Fruit fly (Drosophila melanogaster) whole organism, adult: ENCODE data around the gene CG13896.

Experiments
- CG11617 ChIP-seq: fragments of 200-800 bp; sonication (Bioruptor generic); optimal IDR thresholded peaks from 2 replicates; lab custom pipeline; 2017; ENCODE audit warnings: mild to moderate bottlenecking, missing biosample characterization, missing genetic modification reagents, missing genetic modification characterization
- CG12768 ChIP-seq: fragments of 200-800 bp; sonication (Bioruptor generic); optimal IDR thresholded peaks from 2 replicates; lab custom pipeline; 2017; ENCODE audit warnings: missing biosample characterization, missing genetic modification characterization, mild to moderate bottlenecking, moderate library complexity, missing genetic modification reagents
- CG1620 ChIP-seq: fragments of 200-800 bp; sonication (Bioruptor generic); optimal IDR thresholded peaks from 2 replicates; lab custom pipeline; 2016; ENCODE audit warnings: missing biosample characterization, missing genetic modification characterization
- CG33017 ChIP-seq: fragments of 200-800 bp; sonication (Bioruptor generic); optimal IDR thresholded peaks from 2 replicates; lab custom pipeline; 2018; ENCODE audit warnings: missing biosample characterization, mild to moderate bottlenecking, missing genetic modification characterization, moderate library complexity
- CG5204 ChIP-seq: fragments of 200-800 bp; sonication (Bioruptor generic); optimal IDR thresholded peaks from 2 replicates; lab custom pipeline; 2016; ENCODE audit warnings: missing biosample characterization, missing genetic modification characterization
- CG7045 ChIP-seq: fragments of 200-800 bp; sonication (Bioruptor generic); optimal IDR thresholded peaks from 2 replicates; lab custom pipeline; 2017; ENCODE audit warnings: missing biosample characterization, mild to moderate bottlenecking, missing genetic modification characterization
- CG7101 ChIP-seq: fragments of 200-800 bp; sonication (Bioruptor generic); optimal IDR thresholded peaks from 2 replicates; lab custom pipeline; 2018; ENCODE audit warnings: missing biosample characterization, mild to moderate bottlenecking, missing genetic modification characterization, moderate library complexity
- Clk ChIP-seq: fragments of 200-800 bp; sonication (Bioruptor generic); optimal IDR thresholded peaks from 2 replicates; lab custom pipeline; 2017; ENCODE audit warnings: missing biosample characterization, missing genetic modification characterization
- Crg-1 ChIP-seq: fragments of 200-800 bp; sonication (Bioruptor generic); optimal IDR thresholded peaks from 2 replicates; lab custom pipeline; 2016; ENCODE audit warnings: missing biosample characterization, missing genetic modification characterization
- Hr96 ChIP-seq: fragments of 200-800 bp; sonication (Bioruptor generic); optimal IDR thresholded peaks from 2 replicates; lab custom pipeline; 2016; ENCODE audit warnings: missing biosample characterization, missing genetic modification characterization
- Mnt ChIP-seq: fragments of 200-800 bp; sonication (Bioruptor generic); optimal IDR thresholded peaks from 2 replicates; lab custom pipeline; 2016; ENCODE audit warnings: missing biosample characterization, mild to moderate bottlenecking, missing genetic modification characterization
- bab1 ChIP-seq: fragments of 200-800 bp; sonication (Bioruptor generic); optimal IDR thresholded peaks from 3 replicates; lab custom pipeline; 2019; ENCODE audit warnings: missing biosample characterization, mild to moderate bottlenecking, missing genetic modification characterization, moderate library complexity
- cic ChIP-seq: fragments of 200-800 bp; sonication (Bioruptor generic); optimal IDR thresholded peaks from 2 replicates; lab custom pipeline; 2017; ENCODE audit warnings: missing biosample characterization, mild to moderate bottlenecking, missing genetic modification characterization, moderate library complexity
- cnc ChIP-seq, 2 experiments: fragments of >200 bp; optimal IDR thresholded peaks; 2 replicates each; lab custom pipeline; 2017
- kay ChIP-seq: fragments of 200-800 bp; sonication (Bioruptor generic); peaks from one replicate; lab custom pipeline; 2016; ENCODE audit warnings: missing biosample characterization, missing genetic modification characterization, borderline replicate concordance
- ovo ChIP-seq: fragments of 200-800 bp; sonication (Bioruptor generic); optimal IDR thresholded peaks from 2 replicates; lab custom pipeline; 2016; ENCODE audit warnings: missing biosample characterization, missing genetic modification characterization
- pad ChIP-seq: fragments of 200-800 bp; sonication (Bioruptor generic); optimal IDR thresholded peaks from 3 replicates; lab custom pipeline; 2017; ENCODE audit warnings: missing biosample characterization, missing genetic modification characterization, mild to moderate bottlenecking, moderate library complexity, missing genetic modification reagents
- tj ChIP-seq: fragments of 200-800 bp; sonication (Bioruptor generic); optimal IDR thresholded peaks from 3 replicates; lab custom pipeline; 2017; ENCODE audit warnings: missing biosample characterization, mild to moderate bottlenecking, missing genetic modification characterization, moderate library complexity
- toe ChIP-seq: fragments of 200-800 bp; sonication (Bioruptor generic); optimal IDR thresholded peaks from 2 replicates; lab custom pipeline; 2016; ENCODE audit warnings: missing biosample characterization, missing genetic modification characterization

The CG13896 gene

dm6 chr3L:735948-736347 lies 24.3 kb upstream of the CG13896 start:
- TF ChIP-seq toe = no peak
- no peak for TF ChIP-seq ovo (GFP tag; lab: Kevin White, UChicago)
- no peak for TF ChIP-seq kay
- no peak for TF ChIP-seq CG5204 (GFP tag; lab: Kevin White, UChicago)
- TF ChIP-seq CG7045 (GFP tag; lab: Kevin White, UChicago) = no peak
- TF ChIP-seq Mnt (GFP tag; lab: Kevin White, UChicago) = no peak
- TF ChIP-seq CG11617 (GFP tag; lab: Kevin White, UChicago) = no peak

dm6 chr3L:735315-735714 lies 23.7 kb upstream of the CG13896 start:
- TF ChIP-seq ovo (GFP tag; lab: Kevin White, UChicago) (no peak), CG7045 (GFP tag; lab: Kevin White, UChicago) (no peak), toe (no peak), CG11617 (GFP tag; lab: Kevin White, UChicago) (no peak), CG5204 (GFP tag; lab: Kevin White, UChicago) (no peak)

dm6 chr3L:733845-734697 lies 22.4 kb upstream of the CG13896 start:
- TF ChIP-seq ovo (GFP tag; lab: Kevin White, UChicago) (no peak), Clk (no peak), pad (no peak), CG7101 (no peak), CG1620 (GFP tag; lab: Kevin White, UChicago) (no peak), Hr96 (GFP tag; lab: Kevin White, UChicago) (no peak), cic (GFP tag; lab: Kevin White, UChicago) (no peak), CG7045 (GFP tag; lab: Kevin White, UChicago) (no peak)

DNA sequence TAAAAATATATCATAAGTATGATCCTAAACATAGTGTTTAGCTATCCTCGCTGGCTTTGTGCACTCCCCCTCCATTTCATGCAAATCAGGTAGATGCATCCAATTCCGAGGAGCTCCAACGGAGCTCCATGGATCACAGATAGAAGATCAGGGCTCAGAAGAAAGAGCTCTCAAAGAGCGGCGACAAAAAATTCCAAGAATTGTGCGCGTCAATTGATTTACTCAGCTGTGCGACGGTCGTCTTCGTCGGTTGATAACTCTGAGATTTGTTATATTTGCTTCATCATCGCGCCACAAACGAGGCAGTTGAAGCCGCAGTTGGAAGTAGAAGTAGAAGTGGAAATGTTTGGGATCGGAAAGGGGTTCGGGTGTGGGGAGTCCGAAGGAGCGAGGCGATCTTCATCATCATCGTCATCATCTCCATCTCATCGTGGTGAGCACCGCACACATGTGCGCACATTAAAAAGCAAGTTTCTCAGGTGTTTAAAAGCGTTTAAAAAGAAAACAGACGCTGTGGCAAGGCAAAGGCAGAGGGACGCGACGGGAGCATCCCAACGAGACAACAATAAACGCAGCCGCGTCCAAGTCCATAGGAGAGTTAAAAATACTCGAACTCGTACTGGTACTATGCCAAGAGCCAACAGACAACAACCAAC lies 21.7 kb upstream of the CG13896 start:
- TF ChIP-seq pad = no peak
- TF ChIP-seq tj (GFP tag; lab: Kevin White, UChicago) = no peak
- no peak for TF ChIP-seq Mnt (GFP tag; lab: Kevin White, UChicago)
- TF ChIP-seq toe = no peak

- TF ChIP-seq toe = no peak
- peak; percentile 68 for TF ChIP-seq tj (GFP tag; lab: Kevin White, UChicago)
These were observed 20.8 kb upstream of the CG13896 start for dm6 chr3L:732290-732954.

DNA sequence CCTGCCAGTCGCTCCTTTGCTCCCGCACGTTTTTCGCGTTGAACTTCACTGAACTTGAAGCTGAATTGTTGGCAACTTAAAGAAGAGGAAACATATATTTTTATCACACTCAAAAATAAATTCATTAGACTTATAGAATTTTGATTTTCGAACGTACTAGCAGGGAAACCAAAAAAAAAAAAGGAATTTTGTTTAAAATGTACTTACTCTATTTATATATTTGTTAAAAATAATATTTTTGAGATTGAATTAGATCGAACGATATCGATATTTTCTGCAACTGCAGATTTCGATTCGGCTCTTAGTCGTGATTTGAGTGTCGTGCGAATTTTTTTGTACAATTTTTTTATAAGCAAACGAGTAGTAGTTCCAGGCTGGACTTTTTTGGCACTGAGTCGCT lies 19.8 kb upstream of the CG13896 start:
- TF ChIP-seq kay (peak; percentile 20), Hr96 (GFP tag; lab: Kevin White, UChicago) (no peak)

DNA sequence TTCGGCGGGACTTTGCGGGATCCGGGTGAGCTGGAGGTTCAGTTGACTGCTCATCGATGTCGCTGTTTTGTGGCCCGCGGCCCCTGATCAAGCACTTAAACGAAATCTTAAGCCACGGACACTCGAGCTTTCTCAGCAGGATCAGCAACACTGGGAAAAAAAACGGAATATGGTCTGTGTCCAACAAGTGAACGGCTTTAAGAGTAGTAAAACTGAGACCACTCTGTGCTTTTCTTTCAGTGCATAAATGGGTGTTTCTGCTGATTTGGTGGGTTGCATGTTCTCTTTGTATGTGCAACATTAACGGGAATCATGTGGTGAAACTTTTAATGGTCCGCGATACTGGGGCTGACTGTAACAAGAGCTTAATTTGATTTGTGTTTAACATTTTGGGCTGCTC lies 17.7 kb upstream of the CG13896 start:
- no peak for TF ChIP-seq Mnt (GFP tag; lab: Kevin White, UChicago)
- no peak for TF ChIP-seq CG5204 (GFP tag; lab: Kevin White, UChicago)
- no peak for TF ChIP-seq CG33017 (tag; lab: Kevin White, UChicago)
- no peak for TF ChIP-seq CG11617 (GFP tag; lab: Kevin White, UChicago)
- no peak for TF ChIP-seq toe
- no peak for TF ChIP-seq CG7045 (GFP tag; lab: Kevin White, UChicago)
- TF ChIP-seq Crg-1 (GFP tag; lab: Kevin White, UChicago) = no peak

dm6 chr3L:728579-728978 lies 16.9 kb upstream of the CG13896 start:
- TF ChIP-seq bab1 (no peak), CG33017 (tag; lab: Kevin White, UChicago) (no peak), pad (no peak), cnc (optimal IDR thresholded peaks at IDR 0.05; lab: Kevin White, UChicago) (no peak), ovo (GFP tag; lab: Kevin White, UChicago) (no peak), CG12768 (GFP tag; lab: Kevin White, UChicago) (no peak), Clk (no peak), cic (GFP tag; lab: Kevin White, UChicago) (no peak), toe (no peak), Mnt (GFP tag; lab: Kevin White, UChicago) (no peak), tj (GFP tag; lab: Kevin White, UChicago) (no peak), CG7101 (no peak)
